Worm (Caenorhabditis elegans): ENCODE data around the gene pha-2.

Gene pha-2

ce11 chrX:601340-601757 lies 35.4 kb downstream of the pha-2 start (continued):
- TF ChIP-seq che-1 (tag; optimal IDR thresholded peaks at IDR 0.05): no peak
- TF ChIP-seq pha-2 (tag; optimal IDR thresholded peaks at IDR 0.05): no peak
- peak; percentile 80 for TF ChIP-seq ceh-14 (tag; optimal IDR thresholded peaks at IDR 0.05)
- TF ChIP-seq C38D4.7 (GFP tag; optimal IDR thresholded peaks at IDR 0.05): no peak

ce11 chrX:600671-601070 lies 36.1 kb downstream of the pha-2 start:
- TF ChIP-seq pag-3 (tag; optimal IDR thresholded peaks at IDR 0.05; ENCODE audit: borderline replicate concordance): no peak
- no peak for TF ChIP-seq ama-1 (optimal IDR thresholded peaks at IDR 0.05)
- no peak for TF ChIP-seq dve-1 (tag; optimal IDR thresholded peaks at IDR 0.05)
- no peak for TF ChIP-seq K02D7.2 (tag; optimal IDR thresholded peaks at IDR 0.05)
- no peak for TF ChIP-seq pha-4 (tag; optimal IDR thresholded peaks at IDR 0.05)
- no peak for TF ChIP-seq hlh-13 (GFP tag; optimal IDR thresholded peaks at IDR 0.05)

ce11 chrX:599476-599875 lies 37.3 kb downstream of the pha-2 start, which contains the start of gene F13C5.3:
Gene F13C5.3 (minus strand): TSS chrX:599576.
- TF ChIP-seq sox-2 (GFP tag; IDR thresholded peaks at IDR 0.05): no peak
- no peak for TF ChIP-seq unc-42 (tag; optimal IDR thresholded peaks at IDR 0.05)
- no peak for TF ChIP-seq pros-1 (tag; optimal IDR thresholded peaks at IDR 0.05)
- no peak for TF ChIP-seq fax-1 (tag; optimal IDR thresholded peaks at IDR 0.05)
- no peak for TF ChIP-seq tbx-7 (tag; optimal IDR thresholded peaks at IDR 0.05)
- TF ChIP-seq odd-2 (tag; optimal IDR thresholded peaks at IDR 0.05): no peak
- no peak for TF ChIP-seq ztf-16 (tag; optimal IDR thresholded peaks at IDR 0.05)
- TF ChIP-seq ref-2 (tag; optimal IDR thresholded peaks at IDR 0.05): no peak
- TF ChIP-seq C38D4.7 (GFP tag; optimal IDR thresholded peaks at IDR 0.05): no peak
- TF ChIP-seq hlh-8 (tag; optimal IDR thresholded peaks at IDR 0.05): no peak
- TF ChIP-seq pag-3 (tag; optimal IDR thresholded peaks at IDR 0.05; ENCODE audit: borderline replicate concordance): no peak
- no peak for TF ChIP-seq pqm-1 (tag; optimal IDR thresholded peaks at IDR 0.05)

- TF ChIP-seq nfya-1 (tag; optimal IDR thresholded peaks at IDR 0.05): no peak
- no peak for TF ChIP-seq syd-9 (tag; optimal IDR thresholded peaks at IDR 0.05)
- TF ChIP-seq odd-2 (tag; optimal IDR thresholded peaks at IDR 0.05): no peak
- no peak for TF ChIP-seq lin-11 (tag; optimal IDR thresholded peaks at IDR 0.05)
- no peak for TF ChIP-seq ceh-22 (tag; optimal IDR thresholded peaks at IDR 0.05)
- TF ChIP-seq pag-3 (tag; optimal IDR thresholded peaks at IDR 0.05; ENCODE audit: borderline replicate concordance): no peak
- TF ChIP-seq ceh-6 (GFP tag; optimal IDR thresholded peaks at IDR 0.05): no peak
- no peak for TF ChIP-seq pat-9 (tag; optimal IDR thresholded peaks at IDR 0.05)
Measured at ce11 chrX:593910-594447, 42.8 kb downstream of the pha-2 start, which contains the start of gene F13C5.2. Gene F13C5.2 (plus strand): TSS chrX:593960.

- TF ChIP-seq ceh-48 (tag; optimal IDR thresholded peaks at IDR 0.05): no peak
- TF ChIP-seq odd-2 (tag; optimal IDR thresholded peaks at IDR 0.05): no peak
- no peak for TF ChIP-seq nhr-232 (tag; optimal IDR thresholded peaks at IDR 0.05)
- TF ChIP-seq ttx-3 (tag; optimal IDR thresholded peaks at IDR 0.05): no peak
- TF ChIP-seq fax-1 (tag; optimal IDR thresholded peaks at IDR 0.05): peak; percentile 6
- TF ChIP-seq K02D7.2 (tag; optimal IDR thresholded peaks at IDR 0.05): no peak
- TF ChIP-seq fkh-10 (GFP tag; optimal IDR thresholded peaks at IDR 0.05): peak; percentile 21
- TF ChIP-seq madf-2 (tag; optimal IDR thresholded peaks at IDR 0.05): peak; percentile 38
- no peak for TF ChIP-seq nhr-11 (tag; optimal IDR thresholded peaks at IDR 0.05)
- TF ChIP-seq rnt-1 (tag; optimal IDR thresholded peaks at IDR 0.05): peak; percentile 92
- peak; percentile 61 for TF ChIP-seq mec-3 (tag; optimal IDR thresholded peaks at IDR 0.05; ENCODE audit: borderline replicate concordance)
- no peak for TF ChIP-seq K09A11.1 (tag; optimal IDR thresholded peaks at IDR 0.05; ENCODE audit: insufficient read depth)
- no peak for TF ChIP-seq npax-4 (tag; optimal IDR thresholded peaks at IDR 0.05)
- TF ChIP-seq pag-3 (tag; optimal IDR thresholded peaks at IDR 0.05; ENCODE audit: borderline replicate concordance): no peak
- peak; percentile 84 for TF ChIP-seq syd-9 (tag; optimal IDR thresholded peaks at IDR 0.05)
- TF ChIP-seq ets-4 (tag; optimal IDR thresholded peaks at IDR 0.05): no peak
- TF ChIP-seq nfya-1 (tag; optimal IDR thresholded peaks at IDR 0.05): peak; percentile 83
- no peak for TF ChIP-seq ama-1 (optimal IDR thresholded peaks at IDR 0.05)
- no peak for TF ChIP-seq ceh-22 (tag; optimal IDR thresholded peaks at IDR 0.05)
- TF ChIP-seq pax-1 (tag; optimal IDR thresholded peaks at IDR 0.05): peak; percentile 27
- TF ChIP-seq ceh-18 (tag; optimal IDR thresholded peaks at IDR 0.05): peak; percentile 97
- TF ChIP-seq pat-9 (tag; optimal IDR thresholded peaks at IDR 0.05): no peak
- no peak for TF ChIP-seq ahr-1 (tag; optimal IDR thresholded peaks at IDR 0.05)
- TF ChIP-seq hlh-6 (tag; optimal IDR thresholded peaks at IDR 0.05): peak; percentile 51
- no peak for TF ChIP-seq elt-2 (tag; optimal IDR thresholded peaks at IDR 0.05)
- peak; percentile 82 for TF ChIP-seq unc-55 (GFP tag; optimal IDR thresholded peaks at IDR 0.05)
Measured at ce11 chrX:593245-593733, 43.5 kb downstream of the pha-2 start.
